Fruit fly (Drosophila melanogaster) whole organism, embryonic: ENCODE results near the gene CG17187.

Experiments used
- ATbp ChIP-seq: fragments of 200-800 bp; sonication (Bioruptor generic); optimal IDR thresholded peaks from 2 replicates; lab custom pipeline; 2017; ENCODE audit warnings: missing biosample characterization, mild to moderate bottlenecking, missing genetic modification characterization, missing genetic modification reagents
- Atf-2 ChIP-seq: fragments of 200-800 bp; sonication (Bioruptor generic); optimal IDR thresholded peaks from 2 replicates; lab custom pipeline; 2016; ENCODE audit warnings: missing biosample characterization, missing genetic modification characterization
- CG10543 ChIP-seq: fragments of 200-800 bp; sonication (Bioruptor generic); optimal IDR thresholded peaks from 3 replicates; lab custom pipeline; 2017; ENCODE audit warnings: missing biosample characterization, mild to moderate bottlenecking, missing genetic modification characterization, moderate library complexity
- CG10565 ChIP-seq: fragments of 200-800 bp; sonication (Bioruptor generic); optimal IDR thresholded peaks from 3 replicates; lab custom pipeline; 2016; ENCODE audit warnings: missing biosample characterization, mild to moderate bottlenecking, missing genetic modification characterization
- CG11085 ChIP-seq: fragments of 200-800 bp; sonication (Bioruptor generic); IDR thresholded peaks from 2 replicates; pipeline ENCODE4 v1.3.6; 2022; ENCODE audit warnings: missing biosample characterization, missing genetic modification characterization
- CG11398 ChIP-seq: fragments of 200-800 bp; sonication (Bioruptor generic); optimal IDR thresholded peaks from 2 replicates; lab custom pipeline; 2016; ENCODE audit warnings: missing biosample characterization, missing genetic modification characterization
- CG11504 ChIP-seq: fragments of 200-800 bp; sonication (Bioruptor generic); optimal IDR thresholded peaks from 3 replicates; lab custom pipeline; 2019; ENCODE audit warnings: missing biosample characterization, mild to moderate bottlenecking, missing genetic modification characterization, moderate library complexity
- CG12155 ChIP-seq: fragments of 200-800 bp; sonication (Bioruptor generic); optimal IDR thresholded peaks from 3 replicates; lab custom pipeline; 2016; ENCODE audit warnings: missing biosample characterization, missing genetic modification characterization
- CG12219 ChIP-seq: fragments of 200-800 bp; sonication (Bioruptor generic); optimal IDR thresholded peaks from 3 replicates; lab custom pipeline; 2018; ENCODE audit warnings: missing biosample characterization, mild to moderate bottlenecking, missing genetic modification characterization
- CG12942 ChIP-seq: fragments of 200-800 bp; sonication (Bioruptor generic); optimal IDR thresholded peaks from 3 replicates; lab custom pipeline; 2016; ENCODE audit warnings: missing biosample characterization, missing genetic modification characterization
- CG14050 ChIP-seq: fragments of 200-800 bp; sonication (Bioruptor generic); IDR thresholded peaks from 3 replicates; pipeline ENCODE4 v1.3.6; 2022; ENCODE audit warnings: missing biosample characterization, missing genetic modification characterization
- CG15269 ChIP-seq: fragments of 200-800 bp; sonication (Bioruptor generic); optimal IDR thresholded peaks from 2 replicates; lab custom pipeline; 2018; ENCODE audit warnings: missing biosample characterization, mild to moderate bottlenecking, missing genetic modification characterization, moderate library complexity
- CG16779 ChIP-seq: fragments of 200-800 bp; sonication (Bioruptor generic); IDR thresholded peaks from 2 replicates; pipeline ENCODE4 v1.3.6; 2022; ENCODE audit warnings: missing biosample characterization, missing genetic modification characterization
- CG17186 ChIP-seq: fragments of 200-800 bp; sonication (Bioruptor generic); optimal IDR thresholded peaks from 3 replicates; lab custom pipeline; 2017; ENCODE audit warnings: missing biosample characterization, missing genetic modification reagents, missing genetic modification characterization
- CG17385 ChIP-seq: fragments of 200-800 bp; sonication (Bioruptor generic); optimal IDR thresholded peaks from 3 replicates; lab custom pipeline; 2018; ENCODE audit warnings: missing biosample characterization, mild to moderate bottlenecking, missing genetic modification characterization
- CG18011 ChIP-seq: fragments of 200-800 bp; sonication (Bioruptor generic); optimal IDR thresholded peaks from 2 replicates; lab custom pipeline; 2017; ENCODE audit warnings: missing biosample characterization, missing genetic modification characterization, mild to moderate bottlenecking, moderate library complexity, missing genotype
- CG4282 ChIP-seq: fragments of 200-800 bp; sonication (Bioruptor generic); optimal IDR thresholded peaks from 2 replicates; lab custom pipeline; 2016; ENCODE audit warnings: missing biosample characterization, missing genetic modification characterization
- CG7357 ChIP-seq: fragments of 200-800 bp; sonication (Bioruptor generic); IDR thresholded peaks from 3 replicates; pipeline ENCODE4 v1.3.6; 2022; ENCODE audit warnings: missing biosample characterization, missing genetic modification characterization
- CG9609 ChIP-seq: fragments of 200-800 bp; sonication (Bioruptor generic); optimal IDR thresholded peaks from 3 replicates; lab custom pipeline; 2016; ENCODE audit warnings: missing biosample characterization, missing genetic modification characterization
- CTCF ChIP-seq: fragments of 200-800 bp; sonication (Bioruptor generic); optimal IDR thresholded peaks from 2 replicates; lab custom pipeline; 2017; ENCODE audit warnings: missing biosample characterization, mild to moderate bottlenecking, missing genetic modification characterization, moderate library complexity
- CoRest ChIP-seq: fragments of 200-800 bp; sonication (Bioruptor generic); optimal IDR thresholded peaks from 3 replicates; lab custom pipeline; 2018; ENCODE audit warnings: missing biosample characterization, mild to moderate bottlenecking, missing genetic modification characterization, moderate library complexity
- Dad ChIP-seq: fragments of 200-800 bp; sonication (Bioruptor generic); optimal IDR thresholded peaks from 3 replicates; lab custom pipeline; 2016; ENCODE audit warnings: missing biosample characterization, missing genetic modification characterization
- Dfd ChIP-seq, 2 experiments: fragments of >200 bp; optimal IDR thresholded peaks; 2 replicates each; lab custom pipeline; 2017; ENCODE audit warnings: missing biosample characterization in 2 of 2, missing genetic modification characterization in 2 of 2
- Doc2 ChIP-seq: fragments of 200-800 bp; sonication (Bioruptor generic); IDR thresholded peaks from 2 replicates; pipeline ENCODE4 v1.3.6; 2022; ENCODE audit warnings: missing biosample characterization, missing genetic modification characterization
- Gsc ChIP-seq: fragments of 200-800 bp; sonication (Bioruptor generic); IDR thresholded peaks from 2 replicates; pipeline ENCODE4 v1.3.6; 2022; ENCODE audit warnings: missing biosample characterization, missing genetic modification characterization
- Hey ChIP-seq: fragments of 200-800 bp; sonication (Bioruptor generic); optimal IDR thresholded peaks from 3 replicates; lab custom pipeline; 2018; ENCODE audit warnings: missing biosample characterization, mild to moderate bottlenecking, missing genetic modification characterization
- Lhr ChIP-seq: fragments of 200-800 bp; sonication (Bioruptor generic); optimal IDR thresholded peaks from 3 replicates; lab custom pipeline; 2017; ENCODE audit warnings: mild to moderate bottlenecking, missing biosample characterization, missing genetic modification reagents, missing genetic modification characterization
- Sox100B ChIP-seq: fragments of 200-800 bp; sonication (Bioruptor generic); optimal IDR thresholded peaks from 3 replicates; lab custom pipeline; 2018; ENCODE audit warnings: missing biosample characterization, mild to moderate bottlenecking, missing genetic modification characterization
- Tbp ChIP-seq: fragments of >200 bp; optimal IDR thresholded peaks from 2 replicates; lab custom pipeline; 2018; ENCODE audit warnings: missing biosample characterization, missing genetic modification characterization
- ab ChIP-seq: fragments of 200-800 bp; sonication (Bioruptor generic); optimal IDR thresholded peaks from 2 replicates; lab custom pipeline; 2016; ENCODE audit warnings: missing biosample characterization, missing genetic modification characterization
- ase ChIP-seq: fragments of 200-800 bp; sonication (Bioruptor generic); IDR thresholded peaks from 3 replicates; pipeline ENCODE4 v1.3.6; 2022; ENCODE audit warnings: missing biosample characterization, missing genetic modification characterization
- br ChIP-seq: fragments of >200 bp; optimal IDR thresholded peaks from 2 replicates; lab custom pipeline; 2017
- croc ChIP-seq: fragments of 200-800 bp; sonication (Bioruptor generic); conservative IDR thresholded peaks from 3 replicates; pipeline ENCODE4 v1.3.6; 2022; ENCODE audit warnings: missing biosample characterization, missing genetic modification characterization
- emc ChIP-seq: fragments of 200-800 bp; sonication (Bioruptor generic); optimal IDR thresholded peaks from 2 replicates; lab custom pipeline; 2016; ENCODE audit warnings: missing biosample characterization, missing genetic modification characterization
- exex ChIP-seq: fragments of 200-800 bp; sonication (Bioruptor generic); optimal IDR thresholded peaks from 4 replicates; lab custom pipeline; 2018; ENCODE audit warnings: missing biosample characterization, mild to moderate bottlenecking, missing genetic modification characterization, moderate library complexity
- gsb-n ChIP-seq: fragments of 200-800 bp; sonication (Bioruptor generic); optimal IDR thresholded peaks from 3 replicates; lab custom pipeline; 2018; ENCODE audit warnings: missing biosample characterization, mild to moderate bottlenecking, missing genetic modification characterization
- her ChIP-seq: fragments of 200-800 bp; sonication (Bioruptor generic); optimal IDR thresholded peaks from 2 replicates; lab custom pipeline; 2016; ENCODE audit warnings: missing biosample characterization, missing genetic modification characterization
- kni ChIP-seq: fragments of 200-800 bp; sonication (Bioruptor generic); optimal IDR thresholded peaks from 3 replicates; lab custom pipeline; 2017; ENCODE audit warnings: mild to moderate bottlenecking, missing biosample characterization, missing genetic modification reagents, missing genetic modification characterization
- lilli ChIP-seq: fragments of 200-800 bp; sonication (Bioruptor generic); optimal IDR thresholded peaks from 3 replicates; lab custom pipeline; 2016; ENCODE audit warnings: missing biosample characterization, missing genetic modification characterization
- luna ChIP-seq: fragments of 200-800 bp; sonication (Bioruptor generic); optimal IDR thresholded peaks from 2 replicates; lab custom pipeline; 2016; ENCODE audit warnings: missing biosample characterization, missing genetic modification characterization
- nmo ChIP-seq: fragments of 200-800 bp; sonication (Bioruptor generic); optimal IDR thresholded peaks from 2 replicates; lab custom pipeline; 2018; ENCODE audit warnings: missing biosample characterization, mild to moderate bottlenecking, missing genetic modification characterization, moderate library complexity
- pita ChIP-seq: fragments of 200-800 bp; sonication (Bioruptor generic); optimal IDR thresholded peaks from 2 replicates; lab custom pipeline; 2017; ENCODE audit warnings: missing biosample characterization, mild to moderate bottlenecking, missing genetic modification characterization
- prd ChIP-seq, 3 experiments: fragments of >200 bp in 2 of 3; fragments of 200-800 bp in 1 of 3; sonication (Bioruptor generic) in 1 of 3; optimal IDR thresholded peaks in 2 of 3; IDR thresholded peaks in 1 of 3; 2 replicates in 2 of 3; 3 replicates in 1 of 3; pipeline versions ENCODE4 v1.3.6 to Lab custom; 2017 to 2022; ENCODE audit warnings: missing biosample characterization in 1 of 3, missing genetic modification characterization in 1 of 3
- repo ChIP-seq: fragments of 200-800 bp; sonication (Bioruptor generic); optimal IDR thresholded peaks from 2 replicates; lab custom pipeline; 2016; ENCODE audit warnings: missing biosample characterization, missing genetic modification characterization
- salm ChIP-seq: fragments of 200-800 bp; sonication (Bioruptor generic); optimal IDR thresholded peaks from 2 replicates; lab custom pipeline; 2018; ENCODE audit warnings: missing biosample characterization, mild to moderate bottlenecking, missing genetic modification characterization
- sima ChIP-seq: fragments of 200-800 bp; sonication (Bioruptor generic); optimal IDR thresholded peaks from 2 replicates; lab custom pipeline; 2016; ENCODE audit warnings: missing biosample characterization, missing genetic modification characterization
- tna ChIP-seq: fragments of 200-800 bp; sonication (Bioruptor generic); IDR thresholded peaks from 2 replicates; pipeline ENCODE4 v1.3.6; 2022; ENCODE audit warnings: missing biosample characterization, missing genetic modification characterization; ENCODE audit not compliant: partially characterized antibody
- unc-4 ChIP-seq: fragments of 200-800 bp; sonication (Bioruptor generic); IDR thresholded peaks from 2 replicates; pipeline ENCODE4 v1.3.6; 2022; ENCODE audit warnings: missing biosample characterization, missing genetic modification characterization; ENCODE audit not compliant: partially characterized antibody
- vfl ChIP-seq: fragments of 200-800 bp; sonication (Bioruptor generic); optimal IDR thresholded peaks from 2 replicates; lab custom pipeline; 2016; ENCODE audit warnings: missing biosample characterization, missing genetic modification characterization
- zfh1 ChIP-seq: fragments of 200-800 bp; sonication (Bioruptor generic); IDR thresholded peaks from 3 replicates; pipeline ENCODE4 v1.3.6; 2022; ENCODE audit warnings: missing biosample characterization, missing genetic modification characterization

The CG17187 gene

DNA sequence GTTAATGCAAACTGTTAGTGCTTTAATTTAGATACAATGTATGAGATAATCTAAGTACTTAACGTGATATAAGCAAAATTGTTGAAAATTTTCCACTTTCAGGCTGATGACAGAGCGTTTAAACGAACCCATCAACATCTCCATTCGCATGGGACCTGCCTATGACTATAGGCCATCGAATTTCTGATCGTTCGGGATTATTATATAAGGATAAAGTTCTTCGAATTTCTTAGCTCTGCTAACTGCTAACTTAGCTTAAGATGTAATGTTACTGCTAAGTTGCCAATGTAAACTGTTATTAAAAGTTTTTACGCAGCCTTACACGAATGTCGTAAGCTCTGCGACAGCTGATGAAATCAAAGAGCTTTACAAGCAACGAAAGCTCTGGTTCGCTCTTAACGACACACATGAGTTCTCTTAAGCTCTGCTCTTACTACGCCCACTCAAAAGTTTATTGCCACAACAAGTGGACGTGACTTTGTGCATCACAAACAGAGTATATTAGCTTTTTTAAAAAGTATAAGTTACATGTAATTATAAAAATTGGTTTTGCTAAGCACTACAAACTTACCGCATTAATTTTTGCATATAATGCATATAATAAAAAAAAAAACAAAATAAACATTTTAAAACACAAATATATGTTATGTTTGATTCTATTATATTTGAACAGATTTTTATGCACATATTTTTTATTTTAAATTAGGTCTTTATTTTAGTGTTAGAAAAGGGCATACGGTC is 34.9 kb downstream of the CG17187 start (continued):
- no peak for TF ChIP-seq sima
- TF ChIP-seq lilli (GFP tag; lab: Kevin White, UChicago): peak; percentile 94
- no peak for TF ChIP-seq br (lab: Kevin White, UChicago)
- peak; percentile 95 for TF ChIP-seq Dad (GFP tag; lab: Kevin White, UChicago)
- peak; percentile 97 for TF ChIP-seq CG14050 (GFP tag; lab: Robert Waterston, UW)
- TF ChIP-seq nmo (GFP tag; lab: Kevin White, UChicago): peak; percentile 100
- peak; percentile 99 for TF ChIP-seq croc (GFP tag; lab: Robert Waterston, UW)
- TF ChIP-seq ATbp (GFP tag; lab: Kevin White, UChicago): peak; percentile 97
- peak; percentile 98 for TF ChIP-seq gsb-n (tag; lab: Kevin White, UChicago)
- peak; percentile 96 for TF ChIP-seq CG7357 (GFP tag; lab: Robert Waterston, UW)
- peak; percentile 74 for TF ChIP-seq Atf-2
- TF ChIP-seq tna (GFP tag; lab: Robert Waterston, UW): no peak
- TF ChIP-seq her (GFP tag; lab: Kevin White, UChicago): peak; percentile 18
- TF ChIP-seq CG10543: peak; percentile 97
- peak in 1 of 2 experiments; percentile 95 for TF ChIP-seq Dfd (GFP tag; optimal IDR thresholded peaks at IDR 0.05; lab: Kevin White, UChicago)
- peak; percentile 88 for TF ChIP-seq CG9609
- TF ChIP-seq CG18011 (GFP tag; lab: Kevin White, UChicago): peak; percentile 90
- TF ChIP-seq Gsc (GFP tag; lab: Robert Waterston, UW): peak; percentile 95
- peak; percentile 93 for TF ChIP-seq Lhr (GFP tag; lab: Kevin White, UChicago)
- peak; percentile 96 for TF ChIP-seq CG17385 (GFP tag; lab: Kevin White, UChicago)
- peak; percentile 99 for TF ChIP-seq CG15269 (tag; lab: Kevin White, UChicago)
- no peak for TF ChIP-seq unc-4 (GFP tag; lab: Robert Waterston, UW)
- TF ChIP-seq Doc2 (GFP tag; lab: Robert Waterston, UW): peak; percentile 93
- peak; percentile 92 for TF ChIP-seq CG12219 (GFP tag; lab: Kevin White, UChicago)
- peak; percentile 77 for TF ChIP-seq CG10565
- no peak for TF ChIP-seq CG11398 (GFP tag; lab: Kevin White, UChicago)
- peak; percentile 80 for TF ChIP-seq CG17186
- TF ChIP-seq CG4282 (GFP tag; lab: Kevin White, UChicago): no peak
- no peak for TF ChIP-seq pita (GFP tag; lab: Kevin White, UChicago)
- TF ChIP-seq luna (GFP tag; lab: Kevin White, UChicago): peak; percentile 52
- peak; percentile 94 for TF ChIP-seq CG12155 (GFP tag; lab: Kevin White, UChicago)
- TF ChIP-seq Hey: peak; percentile 72
- peak; percentile 76 for TF ChIP-seq vfl (GFP tag; lab: Kevin White, UChicago)
- peak; percentile 99 for TF ChIP-seq CG11504 (tag; lab: Kevin White, UChicago)
- peak; percentile 67 for TF ChIP-seq CTCF (GFP tag; lab: Kevin White, UChicago)
- TF ChIP-seq CG11085 (GFP tag; lab: Robert Waterston, UW): peak; percentile 96
- TF ChIP-seq ase (GFP tag; lab: Robert Waterston, UW): peak; percentile 97
- TF ChIP-seq exex (tag; lab: Kevin White, UChicago): peak; percentile 94
- TF ChIP-seq Sox100B (GFP tag; lab: Kevin White, UChicago): peak; percentile 100
- TF ChIP-seq CG16779: peak; percentile 91
- peak; percentile 97 for TF ChIP-seq salm (tag; lab: Kevin White, UChicago)
- TF ChIP-seq prd (optimal IDR thresholded peaks at IDR 0.05; lab: Kevin White, UChicago): no peak
- TF ChIP-seq prd (GFP tag; IDR thresholded peaks at IDR 0.05; lab: Robert Waterston, UW): peak; percentile 98
- TF ChIP-seq kni (GFP tag; lab: Kevin White, UChicago): peak; percentile 92
- peak; percentile 95 for TF ChIP-seq CG12942 (GFP tag; lab: Kevin White, UChicago)
- peak; percentile 100 for TF ChIP-seq CoRest (tag; lab: Kevin White, UChicago)
- no peak for TF ChIP-seq Tbp
- TF ChIP-seq ab (GFP tag; lab: Kevin White, UChicago): no peak
- TF ChIP-seq emc (GFP tag; lab: Kevin White, UChicago): peak; percentile 85
- peak; percentile 65 for TF ChIP-seq repo (GFP tag; lab: Kevin White, UChicago)
- TF ChIP-seq zfh1 (GFP tag; lab: Robert Waterston, UW): peak; percentile 97
